Worm (Caenorhabditis elegans): ENCODE data around the gene F56H9.9.

DNA sequence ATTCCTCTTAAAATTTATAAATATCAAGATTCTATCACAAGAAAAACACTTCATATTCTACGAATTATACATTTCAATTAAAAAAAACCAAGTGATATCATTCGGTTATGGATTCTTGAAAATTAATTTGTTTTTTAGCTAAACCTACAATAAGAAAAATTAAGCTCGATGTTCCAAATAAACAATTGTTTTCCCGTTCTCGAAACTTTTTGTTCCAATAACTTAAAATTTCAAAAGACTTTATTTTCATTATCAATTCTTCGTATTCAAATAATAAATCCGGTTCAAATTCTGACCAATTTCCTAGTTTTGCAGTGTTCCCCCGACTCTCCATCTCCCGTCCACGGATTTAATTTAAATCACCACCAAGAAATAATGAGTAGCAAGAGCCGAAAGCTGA, 45.0 kb downstream of the F56H9.9 start, which contains the start of gene E02A10.3:
- no peak for TF ChIP-seq pha-4 (tag; optimal IDR thresholded peaks at IDR 0.05)
- TF ChIP-seq blmp-1 (tag; optimal IDR thresholded peaks at IDR 0.05): no peak
